Fruit fly (Drosophila melanogaster): ENCODE results near the gene mRpL22.

mRpL22 gene

dm6 chrX:16746824-16747223, 36.9 kb upstream of the mRpL22 start (continued):
- TF ChIP-seq jing (GFP tag; optimal IDR thresholded peaks at IDR 0.05) (no peak), CG17385 (GFP tag; optimal IDR thresholded peaks at IDR 0.05) (peak; percentile 27), dmrt99B (tag; optimal IDR thresholded peaks at IDR 0.05) (peak; percentile 30), luna (GFP tag; optimal IDR thresholded peaks at IDR 0.05) (no peak), CG10654 (GFP tag; optimal IDR thresholded peaks at IDR 0.05) (no peak), CG18599 (GFP tag; optimal IDR thresholded peaks at IDR 0.05) (no peak), Taf1 (GFP tag; IDR thresholded peaks at IDR 0.05) (no peak), Med (GFP tag) (peak; percentile 72), ssp (GFP tag; IDR thresholded peaks at IDR 0.05) (no peak), CG7271 (tag; optimal IDR thresholded peaks at IDR 0.05) (no peak), Jarid2 (GFP tag; optimal IDR thresholded peaks at IDR 0.05) (no peak), ind (GFP tag; optimal IDR thresholded peaks at IDR 0.05) (no peak), Hmr (GFP tag; optimal IDR thresholded peaks at IDR 0.05) (no peak), CG17612 (GFP tag; IDR thresholded peaks at IDR 0.05) (no peak), CG15269 (tag; optimal IDR thresholded peaks at IDR 0.05) (no peak), CG8359 (GFP tag; optimal IDR thresholded peaks at IDR 0.05; ENCODE audit: borderline replicate concordance) (peak; percentile 8), her (GFP tag; optimal IDR thresholded peaks at IDR 0.05) (no peak), CG9215 (GFP tag; IDR thresholded peaks at IDR 0.05) (no peak), CG2889 (GFP tag; IDR thresholded peaks at IDR 0.05) (no peak), tap (tag; optimal IDR thresholded peaks at IDR 0.05) (no peak), GATAe (GFP tag; conservative IDR thresholded peaks at IDR 0.05) (no peak), gsb-n (tag; optimal IDR thresholded peaks at IDR 0.05) (no peak)

DNA sequence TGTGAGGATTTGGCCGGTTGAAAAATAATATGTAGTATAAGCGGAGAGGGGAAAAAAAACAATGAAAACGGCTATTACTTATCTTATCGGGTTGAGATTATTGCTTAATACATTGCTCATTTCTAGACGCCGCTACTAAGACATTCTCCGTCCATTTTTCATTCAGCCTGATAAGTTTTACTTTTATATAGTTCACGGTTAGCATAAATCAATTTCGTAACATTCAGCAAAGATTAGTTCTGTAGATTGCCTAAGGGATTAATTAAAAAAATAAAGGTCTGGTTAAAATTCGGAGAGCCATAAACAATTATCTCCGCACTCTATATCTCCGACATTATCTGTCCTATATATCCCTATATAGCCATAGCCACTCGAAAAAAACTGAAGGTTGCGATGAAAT, 36.3 kb upstream of the mRpL22 start:
- TF ChIP-seq ci (GFP tag; IDR thresholded peaks at IDR 0.05) (no peak), CG42726 (GFP tag; IDR thresholded peaks at IDR 0.05; ENCODE audit: partially characterized antibody) (no peak), Chrac-16 (GFP tag; optimal IDR thresholded peaks at IDR 0.05) (no peak), CG10462 (GFP tag; optimal IDR thresholded peaks at IDR 0.05) (no peak), salm (tag; optimal IDR thresholded peaks at IDR 0.05) (no peak), stc (GFP tag; IDR thresholded peaks at IDR 0.05) (no peak), CG7928 (GFP tag; optimal IDR thresholded peaks at IDR 0.05) (no peak), CG16779 (GFP tag; IDR thresholded peaks at IDR 0.05) (no peak), CG14014 (GFP tag; IDR thresholded peaks at IDR 0.05) (no peak), Eip74EF (GFP tag; optimal IDR thresholded peaks at IDR 0.05) (no peak), Spps (tag; optimal IDR thresholded peaks at IDR 0.05) (no peak), wdn (GFP tag; IDR thresholded peaks at IDR 0.05) (no peak), CG2129 (GFP tag; IDR thresholded peaks at IDR 0.05; ENCODE audit: partially characterized antibody) (no peak), CG14860 (GFP tag; IDR thresholded peaks at IDR 0.05; ENCODE audit: partially characterized antibody) (no peak), Lhr (GFP tag; optimal IDR thresholded peaks at IDR 0.05) (no peak), Jarid2 (GFP tag; optimal IDR thresholded peaks at IDR 0.05) (no peak), H2.0 (GFP tag; IDR thresholded peaks at IDR 0.05) (no peak), CG11398 (GFP tag; optimal IDR thresholded peaks at IDR 0.05) (no peak), exex (tag; optimal IDR thresholded peaks at IDR 0.05) (peak; percentile 92), mirr (GFP tag; optimal IDR thresholded peaks at IDR 0.05) (peak; percentile 61), CG16863 (GFP tag; optimal IDR thresholded peaks at IDR 0.05) (no peak), HLH3B (GFP tag; IDR thresholded peaks at IDR 0.05) (no peak), grn (GFP tag; optimal IDR thresholded peaks at IDR 0.05) (peak; percentile 77), org-1 (GFP tag; optimal IDR thresholded peaks at IDR 0.05) (no peak), peb (GFP tag; IDR thresholded peaks at IDR 0.05) (no peak), CG15269 (tag; optimal IDR thresholded peaks at IDR 0.05) (no peak), slp2 (GFP tag; optimal IDR thresholded peaks at IDR 0.05) (no peak), ac (GFP tag; optimal IDR thresholded peaks at IDR 0.05) (no peak), Deaf1 (tag; optimal IDR thresholded peaks at IDR 0.05) (no peak), CG1233 (GFP tag; optimal IDR thresholded peaks at IDR 0.05) (no peak), BEAF-32 (GFP tag; optimal IDR thresholded peaks at IDR 0.05) (no peak), CG13894 (tag; optimal IDR thresholded peaks at IDR 0.05) (peak; percentile 8)

All from whole organism, embryonic.